Worm (Caenorhabditis elegans) whole organism, L1 larva: ENCODE results near the gene H03E18.1.

Experiments used
- C04F5.9 ChIP-seq: sonication (generic microtip); optimal IDR thresholded peaks from 2 replicates; lab custom pipeline; 2016; ENCODE audit warnings: missing genetic modification characterization, missing compliant biosample characterization
- C16A3.4 ChIP-seq: fragments of 150-350 bp; optimal IDR thresholded peaks from 2 replicates; lab custom pipeline; 2014; ENCODE audit warnings: missing biosample characterization, missing genetic modification characterization
- C34B4.2 ChIP-seq: sonication (generic microtip); optimal IDR thresholded peaks from 2 replicates; lab custom pipeline; 2017; ENCODE audit warnings: mild to moderate bottlenecking, missing genetic modification characterization, missing compliant biosample characterization
- F16B12.6 ChIP-seq: fragments of 150-350 bp; optimal IDR thresholded peaks from 2 replicates; lab custom pipeline; 2014; ENCODE audit warnings: missing biosample characterization, missing genetic modification characterization
- alr-1 ChIP-seq: fragments of 200-800 bp; sonication (Bioruptor generic); optimal IDR thresholded peaks from 2 replicates; lab custom pipeline; 2018; ENCODE audit warnings: borderline replicate concordance, mild to moderate bottlenecking, missing genetic modification characterization, missing compliant biosample characterization
- aly-2 ChIP-seq: fragments of 150-350 bp; optimal IDR thresholded peaks from 2 replicates; lab custom pipeline; 2014; ENCODE audit warnings: missing biosample characterization, missing genetic modification characterization
- ama-1 ChIP-seq: fragments of 150-350 bp; optimal IDR thresholded peaks from 2 replicates; lab custom pipeline; 2014
- blmp-1 ChIP-seq: fragments of 150-350 bp; optimal IDR thresholded peaks from 2 replicates; lab custom pipeline; 2014; ENCODE audit warnings: missing biosample characterization, missing genetic modification characterization
- ceh-63 ChIP-seq: fragments of 200-800 bp; sonication (Bioruptor generic); optimal IDR thresholded peaks from 2 replicates; lab custom pipeline; 2018; ENCODE audit warnings: mild to moderate bottlenecking, missing genetic modification characterization, missing compliant biosample characterization
- ceh-82 ChIP-seq, 3 experiments: fragments of 150-350 bp in 1 of 3; sonication (generic microtip) in 2 of 3; optimal IDR thresholded peaks; 2 replicates each; lab custom pipeline; 2014 to 2017; ENCODE audit warnings: missing biosample characterization in 3 of 3, missing genetic modification characterization in 3 of 3
- ceh-88 ChIP-seq: fragments of 200-800 bp; sonication (Bioruptor generic); IDR thresholded peaks from 2 replicates; pipeline ENCODE4 v1.3.6; 2022; ENCODE audit warnings: missing genetic modification characterization, missing compliant biosample characterization
- ceh-90 ChIP-seq: sonication (generic microtip); optimal IDR thresholded peaks from 2 replicates; lab custom pipeline; 2016; ENCODE audit warnings: missing genetic modification characterization, missing compliant biosample characterization
- ces-1 ChIP-seq: fragments of 150-350 bp; optimal IDR thresholded peaks from 2 replicates; lab custom pipeline; 2014; ENCODE audit warnings: missing biosample characterization, missing genetic modification reagents, missing genetic modification characterization
- efl-3 ChIP-seq: fragments of 200-800 bp; sonication (Bioruptor generic); optimal IDR thresholded peaks from 2 replicates; lab custom pipeline; 2018; ENCODE audit warnings: mild to moderate bottlenecking, missing genetic modification characterization, missing compliant biosample characterization
- egl-27 ChIP-seq, 2 experiments: fragments of 150-350 bp in 1 of 2; sonication (generic microtip); optimal IDR thresholded peaks; 3 replicates each; lab custom pipeline; 2017 to 2018; ENCODE audit warnings: missing biosample characterization in 2 of 2, missing genetic modification characterization in 2 of 2, missing genetic modification reagents in 2 of 2
- elt-2 ChIP-seq: sonication (generic microtip); optimal IDR thresholded peaks from 2 replicates; lab custom pipeline; 2016; ENCODE audit warnings: missing genetic modification characterization, mild to moderate bottlenecking, inconsistent platforms, missing compliant biosample characterization, missing genetic modification reagents
- elt-3 ChIP-seq, 6 experiments: fragments of 150-350 bp in 1 of 6; sonication (generic microtip); optimal IDR thresholded peaks; 2 replicates each; lab custom pipeline; 2017 to 2018; ENCODE audit warnings: missing biosample characterization in 6 of 6, missing genetic modification characterization in 6 of 6, inconsistent platforms in 1 of 6
- ets-5 ChIP-seq: fragments of 200-800 bp; sonication (Bioruptor generic); IDR thresholded peaks from 2 replicates; pipeline ENCODE4 v1.3.6; 2022; ENCODE audit warnings: missing genetic modification characterization, missing compliant biosample characterization
- fkh-4 ChIP-seq: sonication (generic microtip); optimal IDR thresholded peaks from 2 replicates; lab custom pipeline; 2016; ENCODE audit warnings: missing compliant biosample characterization, missing genetic modification characterization, borderline replicate concordance
- fkh-8 ChIP-seq: sonication (generic microtip); optimal IDR thresholded peaks from 2 replicates; lab custom pipeline; 2016; ENCODE audit warnings: mild to moderate bottlenecking, missing genetic modification characterization, missing compliant biosample characterization
- hlh-4 ChIP-seq: sonication (generic microtip); optimal IDR thresholded peaks from 2 replicates; lab custom pipeline; 2016; ENCODE audit warnings: mild to moderate bottlenecking, missing genetic modification characterization, missing compliant biosample characterization
- isw-1 ChIP-seq: fragments of 200-800 bp; sonication (Bioruptor generic); IDR thresholded peaks from 2 replicates; pipeline ENCODE4 v1.3.6; 2022; ENCODE audit warnings: missing genetic modification characterization, missing compliant biosample characterization
- jun-1 ChIP-seq: fragments of 150-350 bp; optimal IDR thresholded peaks from 2 replicates; lab custom pipeline; 2014; ENCODE audit warnings: missing biosample characterization, missing genetic modification reagents, missing genetic modification characterization
- lin-13 ChIP-seq: fragments of 150-350 bp; optimal IDR thresholded peaks from 2 replicates; lab custom pipeline; 2014; ENCODE audit warnings: missing biosample characterization, missing genetic modification reagents, missing genetic modification characterization
- lin-14 ChIP-seq: fragments of 200-800 bp; sonication (Bioruptor generic); optimal IDR thresholded peaks from 2 replicates; lab custom pipeline; 2018; ENCODE audit warnings: mild to moderate bottlenecking, missing genetic modification characterization, moderate library complexity, missing compliant biosample characterization
- lin-39 ChIP-seq: fragments of 150-350 bp; optimal IDR thresholded peaks from 2 replicates; lab custom pipeline; 2014; ENCODE audit warnings: missing biosample characterization, missing genetic modification reagents, missing genetic modification characterization
- lir-3 ChIP-seq: sonication (generic microtip); optimal IDR thresholded peaks from 2 replicates; lab custom pipeline; 2016; ENCODE audit warnings: mild to moderate bottlenecking, missing genetic modification characterization, moderate library complexity, missing compliant biosample characterization; ENCODE audit not compliant: poor library complexity
- mab-9 ChIP-seq: fragments of 200-800 bp; sonication (Bioruptor generic); IDR thresholded peaks from 2 replicates; pipeline ENCODE4 v1.3.6; 2022; ENCODE audit warnings: missing genetic modification reagents, missing genetic modification characterization, missing compliant biosample characterization
- mef-2 ChIP-seq: fragments of 150-350 bp; optimal IDR thresholded peaks from 2 replicates; lab custom pipeline; 2014; ENCODE audit warnings: missing biosample characterization, missing genetic modification characterization
- mep-1 ChIP-seq: fragments of 150-350 bp; optimal IDR thresholded peaks from 2 replicates; lab custom pipeline; 2014; ENCODE audit warnings: missing biosample characterization, missing genetic modification characterization
- nhr-12 ChIP-seq: sonication (generic microtip); optimal IDR thresholded peaks from 2 replicates; lab custom pipeline; 2017; ENCODE audit warnings: missing biosample characterization, missing genetic modification characterization
- nhr-19 ChIP-seq: fragments of 200-800 bp; sonication (Bioruptor generic); conservative IDR thresholded peaks from 2 replicates; pipeline ENCODE4 v1.3.6; 2022; ENCODE audit warnings: missing genetic modification characterization, missing compliant biosample characterization
- nhr-47 ChIP-seq: sonication (generic microtip); optimal IDR thresholded peaks from 2 replicates; lab custom pipeline; 2016; ENCODE audit warnings: mild to moderate bottlenecking, missing genetic modification characterization, moderate library complexity, missing compliant biosample characterization
- nhr-71 ChIP-seq: sonication (generic microtip); optimal IDR thresholded peaks from 2 replicates; lab custom pipeline; 2016; ENCODE audit warnings: mild to moderate bottlenecking, missing genetic modification characterization, moderate library complexity, missing compliant biosample characterization
- nhr-76 ChIP-seq: sonication (generic microtip); optimal IDR thresholded peaks from 2 replicates; lab custom pipeline; 2017; ENCODE audit warnings: missing biosample characterization, missing genetic modification characterization
- nhr-77 ChIP-seq: fragments of 150-350 bp; optimal IDR thresholded peaks from 2 replicates; lab custom pipeline; 2014; ENCODE audit warnings: missing biosample characterization, missing genetic modification characterization
- nhr-84 ChIP-seq: sonication (generic microtip); optimal IDR thresholded peaks from 2 replicates; lab custom pipeline; 2017; ENCODE audit warnings: missing biosample characterization, missing genetic modification characterization
- nhr-85 ChIP-seq: sonication (generic microtip); peaks from one replicate; lab custom pipeline; 2016; ENCODE audit warnings: missing genetic modification characterization, inconsistent platforms, missing compliant biosample characterization
- nhr-90 ChIP-seq: sonication (generic microtip); optimal IDR thresholded peaks from 2 replicates; lab custom pipeline; 2016; ENCODE audit warnings: mild to moderate bottlenecking, missing genetic modification characterization, missing compliant biosample characterization; ENCODE audit not compliant: poor library complexity
- pag-3 ChIP-seq: sonication (generic microtip); optimal IDR thresholded peaks from 2 replicates; lab custom pipeline; 2017; ENCODE audit warnings: missing genetic modification characterization, mild to moderate bottlenecking, missing compliant biosample characterization, antibody characterized with exemption, borderline replicate concordance; ENCODE audit not compliant: insufficient read depth
- snpc-4 ChIP-seq: fragments of 150-350 bp; optimal IDR thresholded peaks from 2 replicates; lab custom pipeline; 2014; ENCODE audit warnings: missing biosample characterization, missing genetic modification characterization
- snu-23 ChIP-seq: sonication (generic microtip); optimal IDR thresholded peaks from 2 replicates; lab custom pipeline; 2016; ENCODE audit warnings: missing genetic modification characterization, missing compliant biosample characterization
- sox-4 ChIP-seq: sonication (generic microtip); optimal IDR thresholded peaks from 2 replicates; lab custom pipeline; 2016; ENCODE audit warnings: missing genetic modification characterization, missing compliant biosample characterization
- sup-37 ChIP-seq: fragments of 200-800 bp; sonication (Bioruptor generic); optimal IDR thresholded peaks from 2 replicates; lab custom pipeline; 2018; ENCODE audit warnings: mild to moderate bottlenecking, missing genetic modification characterization, missing compliant biosample characterization
- swsn-7 ChIP-seq: sonication (generic microtip); optimal IDR thresholded peaks from 2 replicates; lab custom pipeline; 2016; ENCODE audit warnings: missing genetic modification characterization, missing compliant biosample characterization
- tbx-2 ChIP-seq: sonication (generic microtip); optimal IDR thresholded peaks from 2 replicates; lab custom pipeline; 2016; ENCODE audit warnings: missing genetic modification characterization, missing compliant biosample characterization
- tlp-1 ChIP-seq: fragments of 150-350 bp; optimal IDR thresholded peaks from 2 replicates; lab custom pipeline; 2014; ENCODE audit warnings: missing biosample characterization, missing genetic modification characterization
- unc-30 ChIP-seq: sonication (generic microtip); optimal IDR thresholded peaks from 2 replicates; lab custom pipeline; 2017; ENCODE audit warnings: missing biosample characterization, missing genetic modification characterization
- unc-62 ChIP-seq: fragments of 150-350 bp; optimal IDR thresholded peaks from 2 replicates; lab custom pipeline; 2014; ENCODE audit warnings: missing biosample characterization, missing genetic modification reagents, missing genetic modification characterization
- vab-15 ChIP-seq: sonication (generic microtip); optimal IDR thresholded peaks from 2 replicates; lab custom pipeline; 2017; ENCODE audit warnings: missing genotype, mild to moderate bottlenecking, missing genetic modification characterization, missing compliant biosample characterization
- xbp-1 ChIP-seq: sonication (generic microtip); optimal IDR thresholded peaks from 2 replicates; lab custom pipeline; 2016; ENCODE audit warnings: missing genetic modification characterization, missing compliant biosample characterization
- zip-4 ChIP-seq: fragments of 200-800 bp; sonication (Bioruptor generic); optimal IDR thresholded peaks from 2 replicates; lab custom pipeline; 2018; ENCODE audit warnings: mild to moderate bottlenecking, missing genetic modification characterization, moderate library complexity, missing compliant biosample characterization

Gene H03E18.1

ce11 chrX:8479050-8479449 is 28.6 kb upstream of the H03E18.1 start (continued):
- TF ChIP-seq C34B4.2 (no peak), nhr-19 (GFP tag; lab: Robert Waterston, UW) (no peak), aly-2 (no peak), ceh-82 (tag; optimal IDR thresholded peaks at IDR 0.05; lab: Kevin White, UChicago) (peak in 1 of 3 experiments; percentile 11), lin-14 (GFP tag; lab: Kevin White, UChicago) (peak; percentile 67)

- TF ChIP-seq nhr-90 (tag; lab: Kevin White, UChicago) (no peak), fkh-8 (tag; lab: Kevin White, UChicago) (no peak), jun-1 (no peak), alr-1 (tag; lab: Kevin White, UChicago) (no peak), F16B12.6 (tag; lab: Kevin White, UChicago) (no peak), nhr-76 (no peak), nhr-85 (tag; lab: Kevin White, UChicago) (no peak), unc-62 (GFP tag; lab: Kevin White, UChicago) (no peak), sox-4 (tag; lab: Kevin White, UChicago) (no peak), snpc-4 (tag; lab: Kevin White, UChicago) (no peak), nhr-71 (peak; percentile 84), zip-4 (GFP tag; lab: Kevin White, UChicago) (no peak), blmp-1 (tag; lab: Kevin White, UChicago) (no peak), nhr-47 (tag; lab: Kevin White, UChicago) (peak; percentile 27), mab-9 (no peak), lin-39 (no peak), vab-15 (tag; lab: Kevin White, UChicago) (no peak), C34B4.2 (no peak), swsn-7 (tag; lab: Kevin White, UChicago) (peak; percentile 17), tbx-2 (tag; lab: Kevin White, UChicago) (no peak), C16A3.4 (tag; lab: Kevin White, UChicago) (no peak), snu-23 (GFP tag; lab: Kevin White, UChicago) (peak; percentile 33), ceh-63 (no peak), elt-2 (tag; lab: Kevin White, UChicago) (no peak), ces-1 (GFP tag; lab: Kevin White, UChicago) (no peak), C04F5.9 (no peak), sup-37 (GFP tag; lab: Kevin White, UChicago) (no peak), ama-1 (lab: Kevin White, UChicago) (no peak), mef-2 (tag; lab: Kevin White, UChicago) (no peak), mep-1 (no peak), pag-3 (tag; lab: Kevin White, UChicago) (no peak), hlh-4 (tag; lab: Kevin White, UChicago) (no peak), ceh-90 (tag; lab: Kevin White, UChicago) (no peak), ceh-88 (GFP tag; lab: Robert Waterston, UW) (no peak), ets-5 (GFP tag; lab: Robert Waterston, UW) (no peak), lir-3 (tag; lab: Kevin White, UChicago) (no peak), aly-2 (no peak), elt-3 (tag; optimal IDR thresholded peaks at IDR 0.05; lab: Kevin White, UChicago) (no peak), xbp-1 (no peak), efl-3 (GFP tag; lab: Kevin White, UChicago) (no peak), isw-1 (GFP tag; lab: Robert Waterston, UW) (no peak), fkh-4 (tag; lab: Kevin White, UChicago) (no peak), nhr-84 (tag; lab: Kevin White, UChicago) (no peak), unc-30 (no peak), egl-27 (tag; optimal IDR thresholded peaks at IDR 0.05; lab: Kevin White, UChicago) (no peak), nhr-77 (tag; lab: Kevin White, UChicago) (no peak), nhr-12 (tag; lab: Kevin White, UChicago) (no peak), ceh-82 (tag; optimal IDR thresholded peaks at IDR 0.05; lab: Kevin White, UChicago) (peak in 1 of 3 experiments; percentile 16), lin-13 (GFP tag; lab: Kevin White, UChicago) (no peak), tlp-1 (tag; lab: Kevin White, UChicago) (no peak)
Measured at ce11 chrX:8481716-8482115, 26.0 kb upstream of the H03E18.1 start.
